Worm (Caenorhabditis elegans): ENCODE results near the gene acr-18.

ce11 chrV:15562541-15562940 lies 3.6 kb upstream of the acr-18 start:
- no peak for TF ChIP-seq ama-1 (optimal IDR thresholded peaks at IDR 0.05)
- TF ChIP-seq tra-4 (tag; optimal IDR thresholded peaks at IDR 0.05): no peak
- TF ChIP-seq scrt-1 (GFP tag; IDR thresholded peaks at IDR 0.05): no peak
- no peak for TF ChIP-seq F13C5.2 (tag; optimal IDR thresholded peaks at IDR 0.05)
- no peak for TF ChIP-seq hmbx-1 (tag; optimal IDR thresholded peaks at IDR 0.05)
- TF ChIP-seq sea-1 (GFP tag; conservative IDR thresholded peaks at IDR 0.05): no peak
- TF ChIP-seq aly-1 (tag; optimal IDR thresholded peaks at IDR 0.05): no peak
- TF ChIP-seq hmg-4 (GFP tag; optimal IDR thresholded peaks at IDR 0.05): no peak

All from whole organism, early embryonic.